Fruit fly (Drosophila melanogaster): ENCODE measurements around the gene Smr.

The Smr gene

dm6 chrX:12760466-12761133, 18.2 kb upstream of the Smr start, which contains the start of gene Paics (continued):
- TF ChIP-seq CG3163 (GFP tag; optimal IDR thresholded peaks at IDR 0.05), result no peak
- TF ChIP-seq CG8089 (GFP tag; optimal IDR thresholded peaks at IDR 0.05), result no peak
- TF ChIP-seq NC2α (GFP tag; optimal IDR thresholded peaks at IDR 0.05), result no peak
- no peak for TF ChIP-seq HLHmδ (GFP tag; optimal IDR thresholded peaks at IDR 0.05)
- TF ChIP-seq odd (GFP tag; optimal IDR thresholded peaks at IDR 0.05), result no peak
- no peak for TF ChIP-seq nmo (GFP tag; optimal IDR thresholded peaks at IDR 0.05)
- no peak for TF ChIP-seq CG7372 (GFP tag; IDR thresholded peaks at IDR 0.05)
- TF ChIP-seq CG14441 (GFP tag; IDR thresholded peaks at IDR 0.05), result no peak
- TF ChIP-seq Max (GFP tag; optimal IDR thresholded peaks at IDR 0.05), result no peak
- TF ChIP-seq CG17186 (GFP tag; optimal IDR thresholded peaks at IDR 0.05), result no peak
- TF ChIP-seq gsb (GFP tag; IDR thresholded peaks at IDR 0.05), result no peak
- no peak for TF ChIP-seq CG7928 (GFP tag; optimal IDR thresholded peaks at IDR 0.05)
- no peak for TF ChIP-seq E2f2 (GFP tag; IDR thresholded peaks at IDR 0.05)
- TF ChIP-seq CG9727 (GFP tag; optimal IDR thresholded peaks at IDR 0.05), result peak; percentile 24
- TF ChIP-seq CG34224 (GFP tag; IDR thresholded peaks at IDR 0.05; ENCODE audit: partially characterized antibody), result peak; percentile 12; the same call in 1 of the 3 replicates
- TF ChIP-seq Atf3 (GFP tag; optimal IDR thresholded peaks at IDR 0.05), result no peak
- no peak for TF ChIP-seq scrt (GFP tag; optimal IDR thresholded peaks at IDR 0.05)
- peak; percentile 62 for TF ChIP-seq row (GFP tag; IDR thresholded peaks at IDR 0.05)
- TF ChIP-seq CG11723 (GFP tag; optimal IDR thresholded peaks at IDR 0.05), result no peak
- TF ChIP-seq tgo (GFP tag; IDR thresholded peaks at IDR 0.05), result no peak
- TF ChIP-seq Myb (GFP tag; optimal IDR thresholded peaks at IDR 0.05), result no peak
- TF ChIP-seq dimm (GFP tag; IDR thresholded peaks at IDR 0.05), result no peak
- no peak for TF ChIP-seq pros (GFP tag; optimal IDR thresholded peaks at IDR 0.05)
- no peak for TF ChIP-seq CG4424 (GFP tag; optimal IDR thresholded peaks at IDR 0.05)
- TF ChIP-seq D19B (GFP tag; optimal IDR thresholded peaks at IDR 0.05), result peak; percentile 24
- TF ChIP-seq mam (GFP tag; optimal IDR thresholded peaks at IDR 0.05), result no peak
- no peak for TF ChIP-seq shn (GFP tag; optimal IDR thresholded peaks at IDR 0.05)
- TF ChIP-seq Dfd (GFP tag; optimal IDR thresholded peaks at IDR 0.05), result no peak
- TF ChIP-seq stwl (tag; optimal IDR thresholded peaks at IDR 0.05), result no peak
- no peak for TF ChIP-seq ase (GFP tag; IDR thresholded peaks at IDR 0.05)
- TF ChIP-seq CG12942 (GFP tag; optimal IDR thresholded peaks at IDR 0.05), result no peak
- TF ChIP-seq Xrp1 (GFP tag; IDR thresholded peaks at IDR 0.05), result 0 out of 2 replicates have a peak, but pooled peaks have one; percentile 12
- TF ChIP-seq sr (GFP tag; IDR thresholded peaks at IDR 0.05), result peak; percentile 56; the same call in 2 of the 3 replicates
- TF ChIP-seq GATAe (GFP tag; conservative IDR thresholded peaks at IDR 0.05), result peak; percentile 39
- TF ChIP-seq hb (GFP tag; IDR thresholded peaks at IDR 0.05; ENCODE audit: partially characterized antibody), result no peak
- no peak for TF ChIP-seq ab (GFP tag; optimal IDR thresholded peaks at IDR 0.05)
- no peak for TF ChIP-seq ATbp (GFP tag; optimal IDR thresholded peaks at IDR 0.05)
- no peak for TF ChIP-seq p53 (GFP tag; optimal IDR thresholded peaks at IDR 0.05)
- TF ChIP-seq CG1792 (GFP tag; optimal IDR thresholded peaks at IDR 0.05), result no peak
- TF ChIP-seq CG18764 (GFP tag; optimal IDR thresholded peaks at IDR 0.05), result no peak
- TF ChIP-seq CG12155 (GFP tag; optimal IDR thresholded peaks at IDR 0.05), result no peak
- no peak for TF ChIP-seq CG9215 (GFP tag; IDR thresholded peaks at IDR 0.05)
- TF ChIP-seq Rx (GFP tag; IDR thresholded peaks at IDR 0.05), result no peak
- no peak for TF ChIP-seq CG12236 (GFP tag; optimal IDR thresholded peaks at IDR 0.05)
- TF ChIP-seq ro (GFP tag; IDR thresholded peaks at IDR 0.05), result no peak
- no peak for TF ChIP-seq CG2116 (GFP tag; optimal IDR thresholded peaks at IDR 0.05)
- TF ChIP-seq CG12299 (tag; optimal IDR thresholded peaks at IDR 0.05), result no peak
- TF ChIP-seq CG6272 (GFP tag; IDR thresholded peaks at IDR 0.05), result no peak
- no peak for TF ChIP-seq mld (GFP tag; IDR thresholded peaks at IDR 0.05; ENCODE audit: partially characterized antibody)
- peak; percentile 79 for TF ChIP-seq CG8359 (GFP tag; optimal IDR thresholded peaks at IDR 0.05; ENCODE audit: borderline replicate concordance)
- TF ChIP-seq tap (tag; optimal IDR thresholded peaks at IDR 0.05), result no peak
